Worm (Caenorhabditis elegans) whole organism, L4 larva: Measurements from ENCODE around the gene Y62E10A.19.

Experiments used
- F10B5.3 ChIP-seq: sonication (generic microtip); optimal IDR thresholded peaks from 2 replicates; lab custom pipeline; 2016; ENCODE audit warnings: mild to moderate bottlenecking, missing genetic modification characterization, missing compliant biosample characterization
- F26F4.8 ChIP-seq: fragments of 200-800 bp; sonication (Bioruptor generic); conservative IDR thresholded peaks from 2 replicates; pipeline ENCODE4 v1.3.6; 2022; ENCODE audit warnings: missing genetic modification characterization, missing compliant biosample characterization
- R02D3.7 ChIP-seq: fragments of 150-350 bp; sonication (generic microtip); optimal IDR thresholded peaks from 3 replicates; lab custom pipeline; 2014; ENCODE audit warnings: missing biosample characterization, missing genetic modification characterization
- Y48G9A.11 ChIP-seq: fragments of 200-800 bp; sonication (Bioruptor generic); IDR thresholded peaks from 2 replicates; pipeline ENCODE4 v1.3.6; 2022; ENCODE audit warnings: missing genetic modification reagents, missing genetic modification characterization, missing compliant biosample characterization
- Y5F2A.4 ChIP-seq: fragments of 200-800 bp; sonication (Bioruptor generic); optimal IDR thresholded peaks from 2 replicates; lab custom pipeline; 2018; ENCODE audit warnings: mild to moderate bottlenecking, missing genetic modification characterization, missing compliant biosample characterization
- Y75B8A.6 ChIP-seq: fragments of 200-800 bp; sonication (Bioruptor generic); IDR thresholded peaks from 2 replicates; pipeline ENCODE4 v1.3.6; 2022; ENCODE audit warnings: missing genetic modification reagents, missing genetic modification characterization, missing compliant biosample characterization
- ZK337.2 ChIP-seq: fragments of 200-800 bp; sonication (Bioruptor generic); IDR thresholded peaks from 2 replicates; pipeline ENCODE4 v1.3.6; 2022; ENCODE audit warnings: missing genetic modification reagents, missing genetic modification characterization, missing compliant biosample characterization
- ceh-20 ChIP-seq: fragments of 200-800 bp; sonication (Bioruptor generic); IDR thresholded peaks from 2 replicates; pipeline ENCODE4 v1.3.6; 2022; ENCODE audit warnings: missing genetic modification reagents, missing genetic modification characterization, missing compliant biosample characterization
- ceh-28 ChIP-seq: fragments of 150-350 bp; optimal IDR thresholded peaks from 2 replicates; lab custom pipeline; 2014; ENCODE audit warnings: missing biosample characterization, missing genetic modification reagents, missing genetic modification characterization
- ceh-32 ChIP-seq: sonication (generic microtip); optimal IDR thresholded peaks from 2 replicates; lab custom pipeline; 2016; ENCODE audit warnings: mild to moderate bottlenecking, missing genetic modification characterization, missing compliant biosample characterization; ENCODE audit not compliant: poor library complexity
- ces-1 ChIP-seq: fragments of 150-350 bp; sonication (generic microtip); optimal IDR thresholded peaks from 4 replicates; lab custom pipeline; 2014; ENCODE audit warnings: missing biosample characterization, missing genetic modification reagents, missing genetic modification characterization
- cey-2 ChIP-seq: sonication (generic microtip); optimal IDR thresholded peaks from 3 replicates; lab custom pipeline; 2017; ENCODE audit warnings: missing genetic modification characterization, mild to moderate bottlenecking, missing compliant biosample characterization, antibody characterized with exemption, borderline replicate concordance; ENCODE audit not compliant: insufficient read depth
- daf-12 ChIP-seq: fragments of 150-350 bp; optimal IDR thresholded peaks from 2 replicates; lab custom pipeline; 2014; ENCODE audit warnings: missing biosample characterization, missing genetic modification reagents, missing genetic modification characterization
- daf-16 ChIP-seq, 3 experiments: sonication (generic microtip); optimal IDR thresholded peaks; 2 replicates each; lab custom pipeline; 2016 to 2017; ENCODE audit warnings: missing genetic modification characterization in 3 of 3, missing genetic modification reagents in 3 of 3, mild to moderate bottlenecking in 2 of 3, missing compliant biosample characterization in 2 of 3, missing biosample characterization in 1 of 3, moderate library complexity in 1 of 3
- daf-19 ChIP-seq: fragments of 200-800 bp; sonication (Bioruptor generic); conservative IDR thresholded peaks from 2 replicates; pipeline ENCODE4 v1.3.6; 2022; ENCODE audit warnings: missing genetic modification characterization, missing compliant biosample characterization
- dmd-8 ChIP-seq: fragments of 200-800 bp; sonication (Bioruptor generic); IDR thresholded peaks from 2 replicates; pipeline ENCODE4 v1.3.6; 2022; ENCODE audit warnings: missing genetic modification characterization, missing compliant biosample characterization
- dmd-9 ChIP-seq: fragments of 200-800 bp; sonication (Bioruptor generic); IDR thresholded peaks from 2 replicates; pipeline ENCODE4 v1.3.6; 2022; ENCODE audit warnings: missing genetic modification reagents, missing genetic modification characterization, missing compliant biosample characterization
- dpl-1 ChIP-seq: fragments of 150-350 bp; optimal IDR thresholded peaks from 2 replicates; lab custom pipeline; 2014; ENCODE audit warnings: missing biosample characterization, missing genetic modification reagents, missing genetic modification characterization
- duxl-1 ChIP-seq: sonication (generic microtip); optimal IDR thresholded peaks from 2 replicates; lab custom pipeline; 2016; ENCODE audit warnings: mild to moderate bottlenecking, missing genetic modification characterization, moderate library complexity, missing compliant biosample characterization; ENCODE audit not compliant: poor library complexity
- egl-27 ChIP-seq: sonication (generic microtip); optimal IDR thresholded peaks from 3 replicates; lab custom pipeline; 2017; ENCODE audit warnings: missing biosample characterization, missing genetic modification reagents, missing genetic modification characterization
- egl-43 ChIP-seq: fragments of 200-800 bp; sonication (Bioruptor generic); IDR thresholded peaks from 2 replicates; pipeline ENCODE4 v1.3.6; 2022; ENCODE audit warnings: missing genetic modification reagents, missing genetic modification characterization, missing compliant biosample characterization
- hif-1 ChIP-seq, 2 experiments: sonication (generic microtip); optimal IDR thresholded peaks; 2 replicates each; lab custom pipeline; 2016 to 2017; ENCODE audit warnings: missing compliant biosample characterization in 2 of 2, missing genetic modification characterization in 2 of 2, missing genetic modification reagents in 2 of 2, missing genotype in 2 of 2, mild to moderate bottlenecking in 1 of 2
- hlh-11 ChIP-seq: fragments of 200-800 bp; sonication (Bioruptor generic); optimal IDR thresholded peaks from 2 replicates; lab custom pipeline; 2018; ENCODE audit warnings: mild to moderate bottlenecking, missing genetic modification characterization, missing compliant biosample characterization
- hmg-1.1 ChIP-seq: fragments of 200-800 bp; sonication (Bioruptor generic); IDR thresholded peaks from 2 replicates; pipeline ENCODE4 v1.3.6; 2022; ENCODE audit warnings: missing genetic modification reagents, missing genetic modification characterization, missing compliant biosample characterization
- lin-13 ChIP-seq: fragments of 150-350 bp; optimal IDR thresholded peaks from 2 replicates; lab custom pipeline; 2014; ENCODE audit warnings: missing biosample characterization, missing genetic modification reagents, missing genetic modification characterization
- lin-39 ChIP-seq: fragments of 150-350 bp; optimal IDR thresholded peaks from 2 replicates; lab custom pipeline; 2014; ENCODE audit warnings: missing biosample characterization, missing genetic modification reagents, missing genetic modification characterization
- lsy-2 ChIP-seq, 2 experiments: fragments of 150-350 bp in 1 of 2; sonication (generic microtip) in 1 of 2; optimal IDR thresholded peaks; 2 replicates each; lab custom pipeline; 2014 to 2017; ENCODE audit warnings: missing biosample characterization in 2 of 2, missing genetic modification characterization in 2 of 2
- mes-2 ChIP-seq: sonication (generic microtip); optimal IDR thresholded peaks from 2 replicates; lab custom pipeline; 2016; ENCODE audit warnings: missing genotype, mild to moderate bottlenecking, missing genetic modification characterization, missing compliant biosample characterization; ENCODE audit not compliant: poor library complexity, severe bottlenecking
- mxl-3 ChIP-seq: fragments of 200-800 bp; sonication (Bioruptor generic); optimal IDR thresholded peaks from 2 replicates; lab custom pipeline; 2018; ENCODE audit warnings: mild to moderate bottlenecking, missing genetic modification characterization, missing compliant biosample characterization
- nhr-11 ChIP-seq: fragments of 150-350 bp; optimal IDR thresholded peaks from 2 replicates; lab custom pipeline; 2014; ENCODE audit warnings: missing biosample characterization, missing genetic modification characterization
- nhr-25 ChIP-seq: sonication (generic microtip); optimal IDR thresholded peaks from 2 replicates; lab custom pipeline; 2017; ENCODE audit warnings: missing genetic modification characterization, mild to moderate bottlenecking, missing compliant biosample characterization, antibody characterized with exemption, moderate library complexity, borderline replicate concordance; ENCODE audit not compliant: insufficient read depth
- nhr-42 ChIP-seq: fragments of 200-800 bp; sonication (Bioruptor generic); IDR thresholded peaks from 2 replicates; pipeline ENCODE4 v1.3.6; 2022; ENCODE audit warnings: missing genetic modification characterization, missing compliant biosample characterization
- nhr-6 ChIP-seq: fragments of 150-350 bp; optimal IDR thresholded peaks from 2 replicates; lab custom pipeline; 2014; ENCODE audit warnings: missing biosample characterization, missing genetic modification characterization
- nhr-76 ChIP-seq: fragments of 150-350 bp; optimal IDR thresholded peaks from 2 replicates; lab custom pipeline; 2014; ENCODE audit warnings: missing biosample characterization, missing genetic modification characterization
- nhr-77 ChIP-seq: fragments of 150-350 bp; optimal IDR thresholded peaks from 2 replicates; lab custom pipeline; 2014; ENCODE audit warnings: missing biosample characterization, missing genetic modification characterization
- pha-4 ChIP-seq, 2 experiments: fragments of 150-350 bp in 1 of 2; fragments of 200-800 bp in 1 of 2; sonication (Bioruptor generic) in 1 of 2; IDR thresholded peaks in 1 of 2; optimal IDR thresholded peaks in 1 of 2; 2 replicates each; pipeline versions ENCODE4 v1.3.6 to Lab custom; 2014 to 2022; ENCODE audit warnings: missing genetic modification characterization in 2 of 2, missing genetic modification reagents in 2 of 2, missing biosample characterization in 1 of 2, missing compliant biosample characterization in 1 of 2
- php-3 ChIP-seq: fragments of 200-800 bp; sonication (Bioruptor generic); IDR thresholded peaks from 2 replicates; pipeline ENCODE4 v1.3.6; 2022; ENCODE audit warnings: missing genetic modification reagents, missing genetic modification characterization, missing compliant biosample characterization
- pqm-1 ChIP-seq: sonication (generic microtip); optimal IDR thresholded peaks from 2 replicates; lab custom pipeline; 2017; ENCODE audit warnings: missing biosample characterization, missing genetic modification characterization
- rbr-2 ChIP-seq: sonication (generic microtip); optimal IDR thresholded peaks from 2 replicates; lab custom pipeline; 2016; ENCODE audit warnings: missing genotype, missing genetic modification characterization, missing compliant biosample characterization
- sdz-12 ChIP-seq: fragments of 200-800 bp; sonication (Bioruptor generic); optimal IDR thresholded peaks from 2 replicates; lab custom pipeline; 2018; ENCODE audit warnings: mild to moderate bottlenecking, missing genetic modification characterization, missing compliant biosample characterization
- set-16 ChIP-seq: fragments of 200-800 bp; sonication (Bioruptor generic); IDR thresholded peaks from 2 replicates; pipeline ENCODE4 v1.3.6; 2022; ENCODE audit warnings: missing genetic modification reagents, missing genetic modification characterization, missing compliant biosample characterization
- spr-3 ChIP-seq: fragments of 200-800 bp; sonication (Bioruptor generic); optimal IDR thresholded peaks from 2 replicates; lab custom pipeline; 2018; ENCODE audit warnings: mild to moderate bottlenecking, missing genetic modification characterization, missing compliant biosample characterization
- tag-97 ChIP-seq: fragments of 200-800 bp; sonication (Bioruptor generic); IDR thresholded peaks from 2 replicates; pipeline ENCODE4 v1.3.6; 2022; ENCODE audit warnings: missing genetic modification characterization, missing compliant biosample characterization
- tra-1 ChIP-seq: fragments of 200-800 bp; sonication (Bioruptor generic); IDR thresholded peaks from 2 replicates; pipeline ENCODE4 v1.3.6; 2022; ENCODE audit warnings: missing genetic modification reagents, missing genetic modification characterization, missing compliant biosample characterization
- vab-7 ChIP-seq: fragments of 200-800 bp; sonication (Bioruptor generic); IDR thresholded peaks from 2 replicates; pipeline ENCODE4 v1.3.6; 2022; ENCODE audit warnings: missing genetic modification reagents, missing genetic modification characterization, missing compliant biosample characterization

The Y62E10A.19 gene

ce11 chrIV:13395255-13395654 lies 12.9 kb downstream of the Y62E10A.19 start (continued):
- TF ChIP-seq sdz-12 (GFP tag; lab: Kevin White, UChicago) (no peak), ceh-32 (no peak), spr-3 (GFP tag; lab: Kevin White, UChicago) (peak; percentile 6), tag-97 (GFP tag; lab: Robert Waterston, UW) (no peak), tra-1 (peak; percentile 96), pqm-1 (tag; lab: Kevin White, UChicago) (no peak), egl-27 (peak; percentile 29), dmd-8 (0 out of 2 replicates have a peak, but pooled peaks have one; percentile 50), vab-7 (GFP tag; lab: Robert Waterston, UW) (0 out of 2 replicates have a peak, but pooled peaks have one; percentile 36), Y75B8A.6 (no peak), dpl-1 (GFP tag; lab: Kevin White, UChicago) (peak; percentile 64), cey-2 (tag; lab: Kevin White, UChicago) (no peak), php-3 (GFP tag; lab: Robert Waterston, UW) (peak; percentile 68), set-16 (GFP tag; lab: Robert Waterston, UW) (peak; percentile 87), hmg-1.1 (GFP tag; lab: Robert Waterston, UW) (peak; percentile 90), daf-19 (GFP tag; lab: Robert Waterston, UW) (no peak), lsy-2 (tag; optimal IDR thresholded peaks at IDR 0.05; lab: Kevin White, UChicago) (peak; percentile 63 to 85), ceh-28 (tag; lab: Kevin White, UChicago) (no peak), F10B5.3 (tag; lab: Kevin White, UChicago) (no peak), nhr-76 (tag; lab: Kevin White, UChicago) (no peak), nhr-42 (GFP tag; lab: Robert Waterston, UW) (peak; percentile 56; the same call in 1 of the 2 replicates), hif-1 (tag; optimal IDR thresholded peaks at IDR 0.05; lab: Kevin White, UChicago) (peak; percentile 96 to 100), lin-13 (peak; percentile 75), Y5F2A.4 (no peak)

DNA sequence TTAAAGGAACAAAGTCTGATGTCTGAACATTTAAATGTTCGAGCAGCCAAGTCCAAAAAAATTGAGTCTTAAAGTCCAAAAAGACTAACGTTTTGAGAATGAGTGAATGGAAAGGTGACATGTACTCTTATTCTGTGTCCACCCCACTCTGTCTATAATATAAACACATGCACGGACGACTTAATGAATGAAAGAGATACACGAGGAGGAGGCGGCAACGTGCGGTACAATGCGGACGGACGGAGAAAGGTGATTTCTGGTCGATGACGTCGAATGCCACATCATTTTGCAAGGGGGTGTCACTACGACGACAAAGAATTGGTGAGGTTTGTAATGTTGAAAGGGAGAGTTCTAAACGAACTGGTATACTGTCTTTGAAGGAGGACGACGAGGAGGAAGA lies 13.4 kb downstream of the Y62E10A.19 start:
- TF ChIP-seq ZK337.2 (GFP tag; lab: Robert Waterston, UW) (no peak), mxl-3 (GFP tag; lab: Kevin White, UChicago) (peak; percentile 67), pha-4 (GFP tag; IDR thresholded peaks at IDR 0.05; lab: Robert Waterston, UW) (no peak), pha-4 (tag; optimal IDR thresholded peaks at IDR 0.05; lab: Kevin White, UChicago) (no peak), dmd-9 (GFP tag; lab: Robert Waterston, UW) (0 out of 2 replicates have a peak, but pooled peaks have one; percentile 28), nhr-11 (tag; lab: Kevin White, UChicago) (no peak), daf-16 (GFP tag; optimal IDR thresholded peaks at IDR 0.05; lab: Kevin White, UChicago) (no peak), daf-16 (tag; optimal IDR thresholded peaks at IDR 0.05; lab: Kevin White, UChicago) (peak; percentile 30)

DNA sequence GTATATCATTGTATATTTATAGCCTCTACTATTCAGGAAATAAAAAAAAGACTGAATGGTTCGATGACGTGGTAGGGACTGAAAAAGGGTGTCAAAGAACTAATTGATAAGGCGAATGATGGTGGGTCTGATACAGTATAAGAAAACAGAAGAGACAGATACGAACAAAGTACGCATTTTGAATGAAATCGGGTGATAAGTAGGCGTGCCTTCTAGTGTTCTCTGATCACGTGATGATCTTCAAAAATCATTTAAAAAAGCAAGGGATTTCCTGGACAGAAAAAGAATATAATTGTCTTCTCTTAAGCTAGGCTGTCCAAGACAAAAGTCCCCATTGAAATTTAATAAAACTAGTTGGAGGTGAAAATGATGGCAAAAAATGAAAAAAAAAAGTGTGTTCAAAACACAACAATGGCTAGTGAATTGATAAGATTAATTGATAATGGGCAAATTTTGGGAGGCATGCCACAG lies 14.8 kb downstream of the Y62E10A.19 start:
- TF ChIP-seq vab-7 (GFP tag; lab: Robert Waterston, UW) = no peak
- no peak; the same call in 1 of the 2 replicates for TF ChIP-seq tra-1
- no peak for TF ChIP-seq daf-12 (tag; lab: Kevin White, UChicago)
- TF ChIP-seq Y5F2A.4 = no peak
- peak; percentile 34 for TF ChIP-seq nhr-6 (tag; lab: Kevin White, UChicago)
- TF ChIP-seq hmg-1.1 (GFP tag; lab: Robert Waterston, UW) = no peak
- no peak for TF ChIP-seq R02D3.7 (tag; lab: Kevin White, UChicago)
- no peak for TF ChIP-seq lin-39 (tag; lab: Kevin White, UChicago)
- TF ChIP-seq rbr-2 (tag; lab: Kevin White, UChicago) = no peak
- peak; percentile 21 for TF ChIP-seq nhr-77
- peak; percentile 7 for TF ChIP-seq mes-2 (tag; lab: Kevin White, UChicago)
- no peak for TF ChIP-seq egl-43 (GFP tag; lab: Robert Waterston, UW)
- TF ChIP-seq cey-2 (tag; lab: Kevin White, UChicago) = peak; percentile 1
- peak; percentile 7; the same call in 1 of the 2 replicates for TF ChIP-seq ceh-20 (GFP tag; lab: Robert Waterston, UW)
- no peak for TF ChIP-seq ces-1 (GFP tag; lab: Kevin White, UChicago)
- peak; percentile 91 for TF ChIP-seq hlh-11 (tag; lab: Kevin White, UChicago)
- TF ChIP-seq F26F4.8 (GFP tag; lab: Robert Waterston, UW) = no peak
- no peak for TF ChIP-seq duxl-1 (tag; lab: Kevin White, UChicago)
- TF ChIP-seq nhr-25 = no peak
- TF ChIP-seq Y48G9A.11 (GFP tag; lab: Robert Waterston, UW) = peak; percentile 22; the same call in 1 of the 2 replicates
